Fruit fly (Drosophila melanogaster): Measurements from ENCODE around the gene CG4098.
A peak's percentile ranks its signal among the peaks of the same experiment; 100 is the strongest.

CG4098 gene

dm6 chr3L:16652531-16652930 lies 43.4 kb upstream of the CG4098 start (continued):
- TF ChIP-seq CG31365 (tag; optimal IDR thresholded peaks at IDR 0.05) (no peak), unc-4 (GFP tag; IDR thresholded peaks at IDR 0.05; ENCODE audit: partially characterized antibody) (no peak), GATAe (GFP tag; conservative IDR thresholded peaks at IDR 0.05) (peak; percentile 29; the same call in 1 of the 2 replicates), CG12942 (GFP tag; optimal IDR thresholded peaks at IDR 0.05) (no peak), CG14710 (tag; optimal IDR thresholded peaks at IDR 0.05) (no peak), bsh (GFP tag; optimal IDR thresholded peaks at IDR 0.05) (no peak), az2 (GFP tag; optimal IDR thresholded peaks at IDR 0.05) (no peak), salm (tag; optimal IDR thresholded peaks at IDR 0.05) (no peak), MTF-1 (GFP tag; optimal IDR thresholded peaks at IDR 0.05; ENCODE audit: borderline replicate concordance) (no peak), CG32767 (GFP tag; IDR thresholded peaks at IDR 0.05) (no peak), Hr78 (GFP tag; optimal IDR thresholded peaks at IDR 0.05) (peak in 1 of 2 experiments; percentile 14), HLH54F (GFP tag; optimal IDR thresholded peaks at IDR 0.05) (no peak), CG15011 (GFP tag; optimal IDR thresholded peaks at IDR 0.05) (no peak), CrebB (tag; optimal IDR thresholded peaks at IDR 0.05) (no peak), CG10366 (GFP tag; IDR thresholded peaks at IDR 0.05) (no peak), CG7987 (GFP tag; optimal IDR thresholded peaks at IDR 0.05) (no peak), stwl (tag; optimal IDR thresholded peaks at IDR 0.05) (no peak), Doc3 (GFP tag; IDR thresholded peaks at IDR 0.05; ENCODE audit: partially characterized antibody) (no peak), ftz-f1 (GFP tag; optimal IDR thresholded peaks at IDR 0.05) (no peak), CG13775 (GFP tag; optimal IDR thresholded peaks at IDR 0.05) (no peak)

dm6 chr3L:16651127-16651526 lies 42.0 kb upstream of the CG4098 start:
- no peak for TF ChIP-seq ind (GFP tag; optimal IDR thresholded peaks at IDR 0.05)
- no peak for TF ChIP-seq nmo (GFP tag; optimal IDR thresholded peaks at IDR 0.05)
- TF ChIP-seq CG8089 (GFP tag; optimal IDR thresholded peaks at IDR 0.05): no peak
- TF ChIP-seq dysf (GFP tag; IDR thresholded peaks at IDR 0.05): 0 out of 3 replicates have a peak, but pooled peaks have one; percentile 16
- 0 out of 3 replicates have a peak, but pooled peaks have one; percentile 32 for TF ChIP-seq so (GFP tag; IDR thresholded peaks at IDR 0.05)
- TF ChIP-seq Doc3 (GFP tag; IDR thresholded peaks at IDR 0.05; ENCODE audit: partially characterized antibody): no peak
- no peak for TF ChIP-seq Hr51 (GFP tag; optimal IDR thresholded peaks at IDR 0.05)
- no peak for TF ChIP-seq vnd (GFP tag; IDR thresholded peaks at IDR 0.05; ENCODE audit: partially characterized antibody)
- TF ChIP-seq CG43689 (GFP tag; IDR thresholded peaks at IDR 0.05): 0 out of 2 replicates have a peak, but pooled peaks have one; percentile 22
- TF ChIP-seq wek (GFP tag; optimal IDR thresholded peaks at IDR 0.05): no peak
- no peak for TF ChIP-seq sima (GFP tag; optimal IDR thresholded peaks at IDR 0.05)
- TF ChIP-seq CG5245 (GFP tag; optimal IDR thresholded peaks at IDR 0.05): no peak
- TF ChIP-seq CG1024 (GFP tag; IDR thresholded peaks at IDR 0.05): no peak
- no peak for TF ChIP-seq CG7357 (GFP tag; IDR thresholded peaks at IDR 0.05)
- TF ChIP-seq lmd (GFP tag; IDR thresholded peaks at IDR 0.05): no peak
- 0 out of 2 replicates have a peak, but pooled peaks have one; percentile 32 for TF ChIP-seq CG5953 (GFP tag; IDR thresholded peaks at IDR 0.05)
- TF ChIP-seq CG6791 (GFP tag; IDR thresholded peaks at IDR 0.05; ENCODE audit: partially characterized antibody): no peak
- TF ChIP-seq abd-A (tag; optimal IDR thresholded peaks at IDR 0.05): no peak
- no peak for TF ChIP-seq Tbp (GFP tag; optimal IDR thresholded peaks at IDR 0.05)
- TF ChIP-seq Rx (GFP tag; IDR thresholded peaks at IDR 0.05): no peak
- no peak for TF ChIP-seq CG30431 (GFP tag; optimal IDR thresholded peaks at IDR 0.05)
- no peak for TF ChIP-seq CG9797 (GFP tag; optimal IDR thresholded peaks at IDR 0.05)
- peak; percentile 18; the same call in 1 of the 2 replicates for TF ChIP-seq vvl (GFP tag; IDR thresholded peaks at IDR 0.05)
- TF ChIP-seq Med (GFP tag): peak; percentile 72
- 0 out of 2 replicates have a peak, but pooled peaks have one; percentile 11 for TF ChIP-seq CG3847 (GFP tag; IDR thresholded peaks at IDR 0.05)
- no peak for TF ChIP-seq CG1602 (GFP tag; optimal IDR thresholded peaks at IDR 0.05)
- TF ChIP-seq tio (GFP tag; optimal IDR thresholded peaks at IDR 0.05): no peak
- no peak for TF ChIP-seq CG3163 (GFP tag; optimal IDR thresholded peaks at IDR 0.05)
- TF ChIP-seq Sox100B (GFP tag; optimal IDR thresholded peaks at IDR 0.05): no peak
- no peak for TF ChIP-seq CG13296 (GFP tag; optimal IDR thresholded peaks at IDR 0.05)
- no peak for TF ChIP-seq run (tag; optimal IDR thresholded peaks at IDR 0.05)
- no peak for TF ChIP-seq H15 (GFP tag; IDR thresholded peaks at IDR 0.05)
